Fruit fly (Drosophila melanogaster) whole organism, embryonic: Measurements from ENCODE around the gene CG15333.

Experiments used
- Adf1 ChIP-seq: fragments of 200-800 bp; sonication (Bioruptor generic); IDR thresholded peaks from 2 replicates; pipeline ENCODE4 v1.3.6; 2022; ENCODE audit warnings: missing biosample characterization, missing genetic modification characterization
- Atf3 ChIP-seq: fragments of 200-800 bp; sonication (Bioruptor generic); optimal IDR thresholded peaks from 3 replicates; lab custom pipeline; 2016; ENCODE audit warnings: missing biosample characterization, missing genetic modification characterization
- CG10267 ChIP-seq: fragments of 200-800 bp; sonication (Bioruptor generic); optimal IDR thresholded peaks from 2 replicates; lab custom pipeline; 2018; ENCODE audit warnings: missing biosample characterization, mild to moderate bottlenecking, missing genetic modification characterization, moderate library complexity
- CG10431 ChIP-seq: fragments of 200-800 bp; sonication (Bioruptor generic); optimal IDR thresholded peaks from 3 replicates; lab custom pipeline; 2018; ENCODE audit warnings: missing biosample characterization, mild to moderate bottlenecking, missing genetic modification characterization
- CG12071 ChIP-seq: fragments of 200-800 bp; sonication (Bioruptor generic); optimal IDR thresholded peaks from 3 replicates; lab custom pipeline; 2018; ENCODE audit warnings: missing biosample characterization, mild to moderate bottlenecking, missing genetic modification characterization
- CG12219 ChIP-seq: fragments of 200-800 bp; sonication (Bioruptor generic); optimal IDR thresholded peaks from 3 replicates; lab custom pipeline; 2018; ENCODE audit warnings: missing biosample characterization, mild to moderate bottlenecking, missing genetic modification characterization
- CG14965 ChIP-seq: fragments of 200-800 bp; sonication (Bioruptor generic); optimal IDR thresholded peaks from 2 replicates; lab custom pipeline; 2016; ENCODE audit warnings: missing biosample characterization, missing genetic modification characterization, borderline replicate concordance
- CG1647 ChIP-seq: fragments of 200-800 bp; sonication (Bioruptor generic); optimal IDR thresholded peaks from 3 replicates; lab custom pipeline; 2016; ENCODE audit warnings: missing biosample characterization, missing genetic modification characterization
- CG18476 ChIP-seq: fragments of 200-800 bp; sonication (Bioruptor generic); optimal IDR thresholded peaks from 2 replicates; lab custom pipeline; 2016; ENCODE audit warnings: missing biosample characterization, mild to moderate bottlenecking, missing genetic modification characterization
- CG32767 ChIP-seq: fragments of 200-800 bp; sonication (Bioruptor generic); IDR thresholded peaks from 2 replicates; pipeline ENCODE4 v1.3.6; 2022; ENCODE audit warnings: missing biosample characterization, missing genetic modification characterization
- CG4328 ChIP-seq: fragments of 200-800 bp; sonication (Bioruptor generic); optimal IDR thresholded peaks from 3 replicates; lab custom pipeline; 2017; ENCODE audit warnings: missing biosample characterization, missing genetic modification reagents, missing genetic modification characterization
- CG4360 ChIP-seq: fragments of 200-800 bp; sonication (Bioruptor generic); IDR thresholded peaks from 2 replicates; pipeline ENCODE4 v1.3.6; 2022; ENCODE audit warnings: missing biosample characterization, missing genetic modification characterization
- CoRest ChIP-seq: fragments of 200-800 bp; sonication (Bioruptor generic); optimal IDR thresholded peaks from 3 replicates; lab custom pipeline; 2018; ENCODE audit warnings: missing biosample characterization, mild to moderate bottlenecking, missing genetic modification characterization, moderate library complexity
- Dad ChIP-seq: fragments of 200-800 bp; sonication (Bioruptor generic); optimal IDR thresholded peaks from 3 replicates; lab custom pipeline; 2016; ENCODE audit warnings: missing biosample characterization, missing genetic modification characterization
- Dek ChIP-seq: fragments of 200-800 bp; sonication (Bioruptor generic); optimal IDR thresholded peaks from 3 replicates; lab custom pipeline; 2019; ENCODE audit warnings: missing biosample characterization, mild to moderate bottlenecking, missing genetic modification characterization, moderate library complexity
- Dll ChIP-seq: fragments of 200-800 bp; sonication (Bioruptor generic); IDR thresholded peaks from 4 replicates; pipeline ENCODE4 v1.3.6; 2022; ENCODE audit warnings: missing biosample characterization, missing genetic modification characterization; ENCODE audit not compliant: partially characterized antibody
- E2f2 ChIP-seq: fragments of 200-800 bp; sonication (Bioruptor generic); IDR thresholded peaks from 2 replicates; pipeline ENCODE4 v1.3.6; 2022; ENCODE audit warnings: missing biosample characterization, missing genetic modification characterization
- HLH4C ChIP-seq: fragments of 200-800 bp; sonication (Bioruptor generic); IDR thresholded peaks from 3 replicates; pipeline ENCODE4 v1.3.6; 2022; ENCODE audit warnings: missing biosample characterization, missing genetic modification characterization; ENCODE audit not compliant: partially characterized antibody
- HLHmδ ChIP-seq: fragments of 200-800 bp; sonication (Bioruptor generic); optimal IDR thresholded peaks from 2 replicates; lab custom pipeline; 2018; ENCODE audit warnings: missing biosample characterization, mild to moderate bottlenecking, missing genetic modification characterization, moderate library complexity
- Hmx ChIP-seq: fragments of 200-800 bp; sonication (Bioruptor generic); optimal IDR thresholded peaks from 2 replicates; lab custom pipeline; 2016; ENCODE audit warnings: missing biosample characterization, missing genetic modification characterization
- Hr39 ChIP-seq: fragments of >200 bp; optimal IDR thresholded peaks from 2 replicates; lab custom pipeline; 2017
- Lpt ChIP-seq: fragments of >200 bp; optimal IDR thresholded peaks from 2 replicates; lab custom pipeline; 2018; ENCODE audit warnings: missing biosample characterization, missing genetic modification characterization
- MTF-1 ChIP-seq: fragments of 200-800 bp; sonication (Bioruptor generic); optimal IDR thresholded peaks from 2 replicates; lab custom pipeline; 2018; ENCODE audit warnings: missing biosample characterization, mild to moderate bottlenecking, missing genetic modification characterization, borderline replicate concordance
- Nf-YA ChIP-seq: fragments of 200-800 bp; sonication (Bioruptor generic); IDR thresholded peaks from 2 replicates; pipeline ENCODE4 v1.3.6; 2022; ENCODE audit warnings: missing biosample characterization, missing genetic modification characterization
- Ravus ChIP-seq: fragments of 200-800 bp; sonication (Bioruptor generic); IDR thresholded peaks from 2 replicates; pipeline ENCODE4 v1.3.6; 2022; ENCODE audit warnings: missing biosample characterization, missing genetic modification characterization
- Usf ChIP-seq: fragments of 200-800 bp; sonication (Bioruptor generic); optimal IDR thresholded peaks from 2 replicates; lab custom pipeline; 2017; ENCODE audit warnings: missing genotype, missing biosample characterization, missing genetic modification characterization
- ac ChIP-seq: fragments of 200-800 bp; sonication (Bioruptor generic); optimal IDR thresholded peaks from 3 replicates; lab custom pipeline; 2017; ENCODE audit warnings: missing biosample characterization, mild to moderate bottlenecking, missing genetic modification characterization
- aop ChIP-seq: fragments of 200-800 bp; sonication (Bioruptor generic); IDR thresholded peaks from 2 replicates; pipeline ENCODE4 v1.3.6; 2022; ENCODE audit warnings: missing biosample characterization, missing genetic modification characterization
- ash1 ChIP-seq: fragments of 200-800 bp; sonication (Bioruptor generic); optimal IDR thresholded peaks from 2 replicates; lab custom pipeline; 2018; ENCODE audit warnings: missing biosample characterization, mild to moderate bottlenecking, missing genetic modification characterization
- az2 ChIP-seq: fragments of 200-800 bp; sonication (Bioruptor generic); optimal IDR thresholded peaks from 3 replicates; lab custom pipeline; 2016; ENCODE audit warnings: missing biosample characterization, missing genetic modification characterization
- br ChIP-seq: fragments of >200 bp; optimal IDR thresholded peaks from 2 replicates; lab custom pipeline; 2017
- cad ChIP-seq: fragments of >200 bp; optimal IDR thresholded peaks from 2 replicates; lab custom pipeline; 2017; ENCODE audit warnings: missing biosample characterization, missing genetic modification characterization
- chif ChIP-seq, 2 experiments: fragments of 200-800 bp; sonication (Bioruptor generic); optimal IDR thresholded peaks; 3 replicates each; lab custom pipeline; 2016; ENCODE audit warnings: missing biosample characterization in 2 of 2, missing genetic modification characterization in 2 of 2
- crc ChIP-seq: fragments of 200-800 bp; sonication (Bioruptor generic); optimal IDR thresholded peaks from 2 replicates; lab custom pipeline; 2016; ENCODE audit warnings: missing biosample characterization, missing genetic modification characterization
- dan ChIP-seq: fragments of 200-800 bp; sonication (Bioruptor generic); IDR thresholded peaks from 2 replicates; pipeline ENCODE4 v1.3.6; 2022; ENCODE audit warnings: missing biosample characterization, missing genetic modification characterization
- fd96Cb ChIP-seq: fragments of 200-800 bp; sonication (Bioruptor generic); optimal IDR thresholded peaks from 2 replicates; lab custom pipeline; 2018; ENCODE audit warnings: missing biosample characterization, mild to moderate bottlenecking, missing genetic modification characterization, moderate library complexity
- gcm2 ChIP-seq: fragments of 200-800 bp; sonication (Bioruptor generic); optimal IDR thresholded peaks from 2 replicates; lab custom pipeline; 2016; ENCODE audit warnings: missing biosample characterization, missing genetic modification characterization
- ham ChIP-seq: fragments of 200-800 bp; sonication (Bioruptor generic); IDR thresholded peaks from 2 replicates; pipeline ENCODE4 v1.3.6; 2022; ENCODE audit warnings: missing biosample characterization, missing genetic modification characterization
- jigr1 ChIP-seq: fragments of 200-800 bp; sonication (Bioruptor generic); IDR thresholded peaks from 3 replicates; pipeline ENCODE4 v1.3.6; 2022; ENCODE audit warnings: missing biosample characterization, missing genetic modification characterization
- jing ChIP-seq: fragments of 200-800 bp; sonication (Bioruptor generic); optimal IDR thresholded peaks from 2 replicates; lab custom pipeline; 2018; ENCODE audit warnings: missing biosample characterization, mild to moderate bottlenecking, missing genetic modification characterization
- kni ChIP-seq: fragments of 200-800 bp; sonication (Bioruptor generic); optimal IDR thresholded peaks from 3 replicates; lab custom pipeline; 2017; ENCODE audit warnings: mild to moderate bottlenecking, missing biosample characterization, missing genetic modification reagents, missing genetic modification characterization
- lilli ChIP-seq: fragments of 200-800 bp; sonication (Bioruptor generic); optimal IDR thresholded peaks from 3 replicates; lab custom pipeline; 2016; ENCODE audit warnings: missing biosample characterization, missing genetic modification characterization
- mirr ChIP-seq: fragments of 200-800 bp; sonication (Bioruptor generic); optimal IDR thresholded peaks from 3 replicates; lab custom pipeline; 2018; ENCODE audit warnings: missing biosample characterization, mild to moderate bottlenecking, missing genetic modification characterization
- nau ChIP-seq: fragments of 200-800 bp; sonication (Bioruptor generic); optimal IDR thresholded peaks from 3 replicates; lab custom pipeline; 2017; ENCODE audit warnings: missing biosample characterization, mild to moderate bottlenecking, missing genetic modification characterization, missing genetic modification reagents
- pzg ChIP-seq: fragments of 200-800 bp; sonication (Bioruptor generic); optimal IDR thresholded peaks from 3 replicates; lab custom pipeline; 2018; ENCODE audit warnings: missing biosample characterization, mild to moderate bottlenecking, missing genetic modification characterization, moderate library complexity
- slbo ChIP-seq: fragments of 200-800 bp; sonication (Bioruptor generic); IDR thresholded peaks from 2 replicates; pipeline ENCODE4 v1.3.6; 2022; ENCODE audit warnings: missing biosample characterization, missing genetic modification characterization
- sna ChIP-seq: fragments of 200-800 bp; sonication (Bioruptor generic); IDR thresholded peaks from 2 replicates; pipeline ENCODE4 v1.3.6; 2022; ENCODE audit warnings: missing biosample characterization, missing genetic modification characterization; ENCODE audit not compliant: partially characterized antibody
- tgo ChIP-seq: fragments of 200-800 bp; sonication (Bioruptor generic); IDR thresholded peaks from 3 replicates; pipeline ENCODE4 v1.3.6; 2022; ENCODE audit warnings: missing biosample characterization, missing genetic modification characterization
- toy ChIP-seq: fragments of 200-800 bp; sonication (Bioruptor generic); IDR thresholded peaks from 2 replicates; pipeline ENCODE4 v1.3.6; 2022; ENCODE audit warnings: missing biosample characterization, missing genetic modification characterization
- vvl ChIP-seq: fragments of 200-800 bp; sonication (Bioruptor generic); IDR thresholded peaks from 2 replicates; pipeline ENCODE4 v1.3.6; 2022; ENCODE audit warnings: missing biosample characterization, missing genetic modification characterization
- zen ChIP-seq: fragments of 200-800 bp; sonication (Bioruptor generic); optimal IDR thresholded peaks from 3 replicates; lab custom pipeline; 2018; ENCODE audit warnings: missing biosample characterization, mild to moderate bottlenecking, missing genetic modification characterization, moderate library complexity

CG15333 gene

DNA sequence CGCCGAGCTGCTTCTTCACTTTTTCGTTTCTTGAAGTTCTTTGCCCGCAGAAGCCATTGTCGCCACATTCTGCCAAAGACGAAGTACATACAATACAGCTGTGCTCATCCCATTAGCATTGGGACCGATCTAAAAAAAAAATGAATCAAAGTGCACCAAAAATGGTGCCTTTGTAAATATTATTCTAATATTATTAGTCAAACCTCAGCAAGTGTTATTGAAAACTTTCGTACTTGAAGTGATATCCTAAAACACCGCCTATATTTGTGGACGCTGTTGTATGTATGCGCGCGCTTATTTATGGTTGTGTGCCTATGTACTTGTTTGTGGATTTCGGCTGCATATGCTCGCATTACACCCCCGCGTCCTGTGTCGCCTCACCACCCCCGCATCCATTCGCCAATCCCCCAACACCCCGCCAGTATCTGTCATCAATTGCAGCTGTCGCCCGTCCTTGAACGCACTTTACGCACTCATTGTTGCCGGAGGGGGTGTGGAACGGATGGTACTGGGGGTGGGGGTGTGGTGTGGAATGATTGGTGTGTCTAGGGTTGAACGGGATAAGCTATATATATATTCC is 48.7 kb downstream of the CG15333 start (continued):
- peak; percentile 38 for TF ChIP-seq Ravus (GFP tag; lab: Robert Waterston, UW)
- TF ChIP-seq jing (GFP tag; lab: Kevin White, UChicago), result peak; percentile 81
- peak; percentile 81 for TF ChIP-seq CG18476 (GFP tag; lab: Kevin White, UChicago)
- peak; percentile 88 for TF ChIP-seq CG12071
- peak; percentile 83 for TF ChIP-seq MTF-1 (GFP tag; lab: Kevin White, UChicago)
- TF ChIP-seq toy, result 0 out of 2 replicates have a peak, but pooled peaks have one; percentile 52
- TF ChIP-seq slbo (GFP tag; lab: Robert Waterston, UW), result peak; percentile 80
- peak; percentile 91 for TF ChIP-seq CG12219 (GFP tag; lab: Kevin White, UChicago)
- peak; percentile 86 for TF ChIP-seq CoRest (tag; lab: Kevin White, UChicago)
- TF ChIP-seq Hmx (GFP tag; lab: Kevin White, UChicago), result no peak
- TF ChIP-seq cad (GFP tag; lab: Kevin White, UChicago), result no peak
- TF ChIP-seq Usf (GFP tag; lab: Kevin White, UChicago), result peak; percentile 55
- TF ChIP-seq lilli (GFP tag; lab: Kevin White, UChicago), result peak; percentile 79
- TF ChIP-seq chif (GFP tag; optimal IDR thresholded peaks at IDR 0.05; lab: Kevin White, UChicago), result peak; percentile 73 to 74
- TF ChIP-seq CG4360 (GFP tag; lab: Robert Waterston, UW), result peak; percentile 52
- peak; percentile 87 for TF ChIP-seq az2 (GFP tag; lab: Kevin White, UChicago)
- TF ChIP-seq aop (GFP tag; lab: Robert Waterston, UW), result 0 out of 2 replicates have a peak, but pooled peaks have one; percentile 40
- peak; percentile 24 for TF ChIP-seq CG4328
- peak; percentile 54; the same call in 1 of the 3 replicates for TF ChIP-seq jigr1 (GFP tag; lab: Robert Waterston, UW)
- peak; percentile 70 for TF ChIP-seq dan (GFP tag; lab: Robert Waterston, UW)
- TF ChIP-seq Dll (GFP tag; lab: Robert Waterston, UW), result no peak
- peak; percentile 83 for TF ChIP-seq nau (GFP tag; lab: Kevin White, UChicago)
- 0 out of 2 replicates have a peak, but pooled peaks have one; percentile 34 for TF ChIP-seq ham (GFP tag; lab: Robert Waterston, UW)
- TF ChIP-seq ash1, result no peak
- TF ChIP-seq Lpt (GFP tag; lab: Kevin White, UChicago), result no peak
- TF ChIP-seq CG10431 (GFP tag; lab: Kevin White, UChicago), result peak; percentile 46
- TF ChIP-seq br, result no peak
- TF ChIP-seq CG14965 (GFP tag; lab: Kevin White, UChicago), result no peak
- no peak for TF ChIP-seq sna (GFP tag; lab: Robert Waterston, UW)
- TF ChIP-seq CG10267 (tag; lab: Kevin White, UChicago), result peak; percentile 86
- peak; percentile 87 for TF ChIP-seq tgo (GFP tag; lab: Robert Waterston, UW)
- peak; percentile 12 for TF ChIP-seq ac (GFP tag; lab: Kevin White, UChicago)
- no peak for TF ChIP-seq mirr (GFP tag; lab: Kevin White, UChicago)
- TF ChIP-seq Hr39, result no peak
- TF ChIP-seq E2f2, result peak; percentile 64
- TF ChIP-seq crc, result no peak
- TF ChIP-seq gcm2 (GFP tag; lab: Kevin White, UChicago), result peak; percentile 46
- peak; percentile 22 for TF ChIP-seq HLHmδ
- peak; percentile 75 for TF ChIP-seq Nf-YA (GFP tag; lab: Robert Waterston, UW)
- TF ChIP-seq HLH4C (GFP tag; lab: Robert Waterston, UW), result no peak
- TF ChIP-seq CG1647 (GFP tag; lab: Kevin White, UChicago), result peak; percentile 56
- TF ChIP-seq CG32767 (GFP tag; lab: Robert Waterston, UW), result peak; percentile 77
- TF ChIP-seq kni (GFP tag; lab: Kevin White, UChicago), result peak; percentile 48
- TF ChIP-seq Adf1 (GFP tag; lab: Robert Waterston, UW), result no peak; the same call in 1 of the 2 replicates
- TF ChIP-seq pzg, result no peak
- peak; percentile 89 for TF ChIP-seq fd96Cb (tag; lab: Kevin White, UChicago)
- peak; percentile 81 for TF ChIP-seq zen (tag; lab: Kevin White, UChicago)
- peak; percentile 61 for TF ChIP-seq Dad
- peak; percentile 95 for TF ChIP-seq vvl (GFP tag; lab: Robert Waterston, UW)
- TF ChIP-seq Dek, result peak; percentile 64
- TF ChIP-seq Atf3 (GFP tag; lab: Kevin White, UChicago), result peak; percentile 64
